Worm (Caenorhabditis elegans) whole organism, midembryonic: Measurements from ENCODE around the gene irld-38.

Source experiments
- T22C8.4 ChIP-seq: fragments of 200-800 bp; sonication (Bioruptor generic); IDR thresholded peaks from 2 replicates; pipeline ENCODE4 v1.3.6; 2022; ENCODE audit warnings: missing genetic modification characterization, missing compliant biosample characterization
- cog-1 ChIP-seq: sonication (generic microtip); optimal IDR thresholded peaks from 2 replicates; lab custom pipeline; 2016; ENCODE audit warnings: missing genetic modification characterization, missing compliant biosample characterization
- flt-1 ChIP-seq: fragments of 200-800 bp; sonication (Bioruptor generic); IDR thresholded peaks from 2 replicates; pipeline ENCODE4 v1.3.6; 2022; ENCODE audit warnings: missing genetic modification characterization, missing compliant biosample characterization
- klf-2 ChIP-seq: fragments of 200-800 bp; sonication (Bioruptor generic); conservative IDR thresholded peaks from 2 replicates; pipeline ENCODE4 v1.3.6; 2022; ENCODE audit warnings: missing genetic modification reagents, missing genetic modification characterization, missing compliant biosample characterization
- med-1 ChIP-seq: sonication (generic microtip); optimal IDR thresholded peaks from 2 replicates; lab custom pipeline; 2017; ENCODE audit warnings: missing genetic modification characterization, mild to moderate bottlenecking, missing compliant biosample characterization, antibody characterized with exemption, missing genetic modification reagents; ENCODE audit not compliant: insufficient read depth
- ref-1 ChIP-seq: fragments of 200-800 bp; sonication (Bioruptor generic); conservative IDR thresholded peaks from 2 replicates; pipeline ENCODE4 v1.3.6; 2022; ENCODE audit warnings: missing genetic modification reagents, missing genetic modification characterization, missing compliant biosample characterization
- tab-1 ChIP-seq: fragments of 200-800 bp; sonication (Bioruptor generic); IDR thresholded peaks from 2 replicates; pipeline ENCODE4 v1.3.6; 2022; ENCODE audit warnings: missing genetic modification characterization, missing compliant biosample characterization
- ztf-23 ChIP-seq: fragments of 200-800 bp; sonication (Bioruptor generic); IDR thresholded peaks from 2 replicates; pipeline ENCODE4 v1.3.6; 2022; ENCODE audit warnings: missing genetic modification reagents, missing genetic modification characterization, missing compliant biosample characterization
- ztf-29 ChIP-seq: fragments of 200-800 bp; sonication (Bioruptor generic); IDR thresholded peaks from 2 replicates; pipeline ENCODE4 v1.3.6; 2022; ENCODE audit warnings: missing genetic modification reagents, missing genetic modification characterization, missing compliant biosample characterization

The irld-38 gene

ce11 chrV:2992060-2992459 is 40.2 kb downstream of the irld-38 start:
- TF ChIP-seq tab-1 (GFP tag; lab: Robert Waterston, UW): no peak
- TF ChIP-seq flt-1 (GFP tag; lab: Robert Waterston, UW): no peak
- TF ChIP-seq ztf-23 (GFP tag; lab: Robert Waterston, UW): no peak
- no peak for TF ChIP-seq cog-1 (tag; lab: Kevin White, UChicago)
- TF ChIP-seq klf-2: no peak

ce11 chrV:2991485-2991884 is 40.8 kb downstream of the irld-38 start, which contains the start of gene srw-121:
Gene srw-121, minus strand, starts transcription at chrV:2991585.
- TF ChIP-seq ztf-29: no peak
- no peak for TF ChIP-seq tab-1 (GFP tag; lab: Robert Waterston, UW)
- TF ChIP-seq ztf-23 (GFP tag; lab: Robert Waterston, UW): no peak
- no peak for TF ChIP-seq med-1 (GFP tag; lab: Kevin White, UChicago)
- no peak for TF ChIP-seq cog-1 (tag; lab: Kevin White, UChicago)

ce11 chrV:2987407-2987806 is 44.8 kb downstream of the irld-38 start, which contains the start of gene srh-85:
Gene srh-85, minus strand, starts transcription at chrV:2987507.
- no peak for TF ChIP-seq T22C8.4
- no peak for TF ChIP-seq flt-1 (GFP tag; lab: Robert Waterston, UW)
- no peak for TF ChIP-seq klf-2
- no peak for TF ChIP-seq med-1 (GFP tag; lab: Kevin White, UChicago)
- no peak for TF ChIP-seq tab-1 (GFP tag; lab: Robert Waterston, UW)
- TF ChIP-seq cog-1 (tag; lab: Kevin White, UChicago): no peak

- no peak for TF ChIP-seq tab-1 (GFP tag; lab: Robert Waterston, UW)
- no peak for TF ChIP-seq ref-1 (GFP tag; lab: Robert Waterston, UW)
- TF ChIP-seq ztf-23 (GFP tag; lab: Robert Waterston, UW): no peak
- no peak for TF ChIP-seq T22C8.4
- TF ChIP-seq med-1 (GFP tag; lab: Kevin White, UChicago): no peak
- no peak for TF ChIP-seq flt-1 (GFP tag; lab: Robert Waterston, UW)
- TF ChIP-seq ztf-29: no peak
- no peak for TF ChIP-seq cog-1 (tag; lab: Kevin White, UChicago)
- no peak for TF ChIP-seq klf-2
Measured at ce11 chrV:2985309-2985708, 46.9 kb downstream of the irld-38 start, which contains the start of gene srw-139. Gene srw-139, minus strand, starts transcription at chrV:2985409.

DNA sequence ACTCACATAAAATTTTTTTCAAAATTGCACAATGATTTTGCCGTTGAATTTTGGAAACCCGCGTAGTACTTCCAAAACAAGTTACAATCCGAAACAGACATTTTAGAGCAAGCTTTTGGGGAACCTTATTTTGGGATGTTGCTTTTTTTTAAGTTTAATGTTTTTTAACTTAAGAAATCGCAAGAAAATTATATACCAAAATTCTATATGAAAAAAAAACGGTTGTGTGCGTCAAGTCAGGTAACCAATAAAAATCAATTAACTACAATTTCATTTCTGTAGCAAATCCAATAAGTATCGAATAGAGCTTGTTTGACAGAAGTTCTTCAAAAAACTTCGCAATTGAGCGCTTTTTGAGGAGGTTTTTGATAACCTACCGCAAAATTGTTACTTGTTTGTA is 48.9 kb downstream of the irld-38 start, which contains the start of gene srw-117:
Gene srw-117, minus strand, starts transcription at position 101 of the 400 bp plus-strand sequence.
- TF ChIP-seq tab-1 (GFP tag; lab: Robert Waterston, UW) (no peak), flt-1 (GFP tag; lab: Robert Waterston, UW) (no peak), ztf-29 (no peak), klf-2 (no peak), cog-1 (tag; lab: Kevin White, UChicago) (no peak), ref-1 (GFP tag; lab: Robert Waterston, UW) (no peak)

DNA sequence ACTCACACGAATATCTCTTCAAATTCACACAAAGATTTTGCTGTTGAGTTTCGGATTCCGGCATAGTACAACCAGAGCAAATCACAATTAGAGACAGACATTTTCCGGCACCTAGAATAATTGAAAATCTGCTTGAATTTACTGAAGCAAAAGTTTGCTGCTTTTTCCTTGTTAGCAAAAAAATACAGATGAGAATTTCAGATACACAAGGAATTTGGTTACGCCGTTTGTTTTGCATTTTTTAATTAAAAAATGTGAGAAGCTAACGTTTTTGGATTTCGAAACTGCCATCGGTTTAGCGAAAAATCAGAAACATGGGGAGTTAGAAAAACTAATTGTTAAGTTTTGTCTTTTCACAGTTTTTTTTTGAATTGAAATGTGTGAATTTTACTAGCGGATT is 52.3 kb downstream of the irld-38 start, which contains the start of gene srw-118:
Gene srw-118, minus strand, starts transcription at position 101 of the 400 bp plus-strand sequence.
- TF ChIP-seq flt-1 (GFP tag; lab: Robert Waterston, UW) (no peak), tab-1 (GFP tag; lab: Robert Waterston, UW) (no peak)
